Worm (Caenorhabditis elegans) whole organism, L2 larva: ENCODE data around the gene H03G16.7.

Experiments used
- C34F6.9 ChIP-seq: fragments of 150-350 bp; optimal IDR thresholded peaks from 2 replicates; lab custom pipeline; 2014; ENCODE audit warnings: missing biosample characterization, missing genetic modification characterization
- F13H6.1 ChIP-seq: sonication (generic microtip); optimal IDR thresholded peaks from 2 replicates; lab custom pipeline; 2016; ENCODE audit warnings: missing genetic modification characterization, missing compliant biosample characterization
- R02D3.7 ChIP-seq: fragments of 150-350 bp; optimal IDR thresholded peaks from 2 replicates; lab custom pipeline; 2014; ENCODE audit warnings: missing biosample characterization, missing genetic modification characterization
- Y55F3AM.14 ChIP-seq: fragments of 200-800 bp; sonication (Bioruptor generic); optimal IDR thresholded peaks from 2 replicates; lab custom pipeline; 2018; ENCODE audit warnings: mild to moderate bottlenecking, missing genetic modification characterization, missing compliant biosample characterization
- ZK546.5 ChIP-seq: sonication (generic microtip); optimal IDR thresholded peaks from 2 replicates; lab custom pipeline; 2017; ENCODE audit warnings: missing biosample characterization, missing genetic modification characterization
- alr-1 ChIP-seq: fragments of 150-350 bp; optimal IDR thresholded peaks from 2 replicates; lab custom pipeline; 2014; ENCODE audit warnings: missing biosample characterization, missing genetic modification characterization
- aly-2 ChIP-seq: fragments of 150-350 bp; optimal IDR thresholded peaks from 2 replicates; lab custom pipeline; 2014; ENCODE audit warnings: missing biosample characterization, missing genetic modification characterization
- ama-1 ChIP-seq: fragments of 150-350 bp; optimal IDR thresholded peaks from 2 replicates; lab custom pipeline; 2018; ENCODE audit warnings: inconsistent platforms
- blmp-1 ChIP-seq: sonication (generic microtip); optimal IDR thresholded peaks from 2 replicates; lab custom pipeline; 2017; ENCODE audit warnings: missing genetic modification characterization, mild to moderate bottlenecking, missing compliant biosample characterization, antibody characterized with exemption, moderate library complexity; ENCODE audit not compliant: insufficient read depth
- ceh-16 ChIP-seq: fragments of 150-350 bp; optimal IDR thresholded peaks from 2 replicates; lab custom pipeline; 2014; ENCODE audit warnings: missing biosample characterization, missing genetic modification characterization
- crh-2 ChIP-seq: sonication (generic microtip); optimal IDR thresholded peaks from 2 replicates; lab custom pipeline; 2017; ENCODE audit warnings: missing biosample characterization, missing genetic modification characterization
- dmd-4 ChIP-seq: sonication (generic microtip); optimal IDR thresholded peaks from 2 replicates; lab custom pipeline; 2017; ENCODE audit warnings: missing biosample characterization, missing genetic modification characterization
- egl-27 ChIP-seq: sonication (generic microtip); optimal IDR thresholded peaks from 3 replicates; lab custom pipeline; 2017; ENCODE audit warnings: missing biosample characterization, missing genetic modification reagents, missing genetic modification characterization
- elt-1 ChIP-seq: fragments of 150-350 bp; optimal IDR thresholded peaks from 2 replicates; lab custom pipeline; 2014; ENCODE audit warnings: missing biosample characterization, missing genetic modification characterization
- fos-1 ChIP-seq: fragments of 150-350 bp; optimal IDR thresholded peaks from 2 replicates; lab custom pipeline; 2014; ENCODE audit warnings: missing biosample characterization, missing genetic modification characterization
- gmeb-1 ChIP-seq: fragments of 150-350 bp; optimal IDR thresholded peaks from 2 replicates; lab custom pipeline; 2014; ENCODE audit warnings: missing biosample characterization, missing genetic modification characterization
- lin-11 ChIP-seq: fragments of 150-350 bp; sonication (generic microtip); optimal IDR thresholded peaks from 2 replicates; lab custom pipeline; 2014; ENCODE audit warnings: missing biosample characterization, missing genetic modification characterization, inconsistent platforms, mixed read lengths
- lin-39 ChIP-seq: fragments of 150-350 bp; optimal IDR thresholded peaks from 2 replicates; lab custom pipeline; 2014; ENCODE audit warnings: missing biosample characterization, missing genetic modification reagents, missing genetic modification characterization
- lsy-2 ChIP-seq, 2 experiments: fragments of 150-350 bp in 1 of 2; sonication (generic microtip) in 1 of 2; optimal IDR thresholded peaks; 2 replicates each; lab custom pipeline; 2014 to 2017; ENCODE audit warnings: missing biosample characterization in 2 of 2, missing genetic modification characterization in 2 of 2
- mab-5 ChIP-seq: fragments of 150-350 bp; optimal IDR thresholded peaks from 2 replicates; lab custom pipeline; 2014; ENCODE audit warnings: missing biosample characterization, missing genetic modification characterization
- mbf-1 ChIP-seq: sonication (generic microtip); optimal IDR thresholded peaks from 2 replicates; lab custom pipeline; 2017; ENCODE audit warnings: missing biosample characterization, missing genetic modification characterization
- nhr-10 ChIP-seq: sonication (generic microtip); optimal IDR thresholded peaks from 2 replicates; lab custom pipeline; 2017; ENCODE audit warnings: missing biosample characterization, missing genetic modification characterization
- nhr-12 ChIP-seq: fragments of 150-350 bp; optimal IDR thresholded peaks from 2 replicates; lab custom pipeline; 2014; ENCODE audit warnings: missing biosample characterization, missing genetic modification characterization
- nhr-129 ChIP-seq: fragments of 150-350 bp; optimal IDR thresholded peaks from 2 replicates; lab custom pipeline; 2014; ENCODE audit warnings: missing biosample characterization, missing genetic modification characterization
- nhr-23 ChIP-seq: fragments of 150-350 bp; optimal IDR thresholded peaks from 2 replicates; lab custom pipeline; 2014; ENCODE audit warnings: missing biosample characterization, missing genetic modification reagents, missing genetic modification characterization
- nhr-25 ChIP-seq: fragments of 150-350 bp; sonication (generic microtip); optimal IDR thresholded peaks from 3 replicates; lab custom pipeline; 2014; ENCODE audit warnings: missing biosample characterization, missing genetic modification characterization
- peb-1 ChIP-seq: fragments of 150-350 bp; optimal IDR thresholded peaks from 2 replicates; lab custom pipeline; 2014; ENCODE audit warnings: missing biosample characterization, missing genetic modification characterization
- sem-4 ChIP-seq: fragments of 150-350 bp; optimal IDR thresholded peaks from 2 replicates; lab custom pipeline; 2014; ENCODE audit warnings: missing biosample characterization, missing genetic modification reagents, missing genetic modification characterization
- sma-3 ChIP-seq: sonication (generic microtip); optimal IDR thresholded peaks from 2 replicates; lab custom pipeline; 2016; ENCODE audit warnings: missing genetic modification reagents, missing genetic modification characterization, missing compliant biosample characterization
- sma-9 ChIP-seq, 2 experiments: fragments of 150-350 bp in 1 of 2; sonication (generic microtip) in 1 of 2; optimal IDR thresholded peaks; 2 replicates each; lab custom pipeline; 2014 to 2016; ENCODE audit warnings: missing genetic modification characterization in 2 of 2, mild to moderate bottlenecking in 1 of 2, missing biosample characterization in 1 of 2, missing compliant biosample characterization in 1 of 2, missing genetic modification reagents in 1 of 2, moderate library complexity in 1 of 2
- unc-55 ChIP-seq: fragments of 150-350 bp; sonication (generic microtip); optimal IDR thresholded peaks from 3 replicates; lab custom pipeline; 2014; ENCODE audit warnings: missing biosample characterization, missing genetic modification reagents, missing genetic modification characterization
- unc-62 ChIP-seq: fragments of 150-350 bp; optimal IDR thresholded peaks from 2 replicates; lab custom pipeline; 2014; ENCODE audit warnings: missing biosample characterization, missing genetic modification reagents, missing genetic modification characterization
- zag-1 ChIP-seq: fragments of 150-350 bp; optimal IDR thresholded peaks from 2 replicates; lab custom pipeline; 2014; ENCODE audit warnings: missing biosample characterization, missing genetic modification characterization
- ztf-1 ChIP-seq: fragments of 200-800 bp; sonication (Bioruptor generic); conservative IDR thresholded peaks from 2 replicates; pipeline ENCODE4 v1.3.6; 2022; ENCODE audit warnings: missing genetic modification characterization, missing compliant biosample characterization
- ztf-11 ChIP-seq: sonication (generic microtip); optimal IDR thresholded peaks from 2 replicates; lab custom pipeline; 2017; ENCODE audit warnings: missing biosample characterization, missing genetic modification characterization
- ztf-4 ChIP-seq: fragments of 150-350 bp; optimal IDR thresholded peaks from 2 replicates; lab custom pipeline; 2014; ENCODE audit warnings: missing biosample characterization, missing genetic modification characterization

H03G16.7 gene

ce11 chrX:15039696-15040212, 16.1 kb downstream of the H03G16.7 start:
- peak; percentile 6 for TF ChIP-seq sma-9 (GFP tag; optimal IDR thresholded peaks at IDR 0.05; lab: Kevin White, UChicago)
- TF ChIP-seq sma-9 (tag; optimal IDR thresholded peaks at IDR 0.05; lab: Kevin White, UChicago), result no peak
- no peak for TF ChIP-seq alr-1 (tag; lab: Kevin White, UChicago)
- no peak for TF ChIP-seq egl-27
- TF ChIP-seq peb-1 (tag; lab: Kevin White, UChicago), result no peak

ce11 chrX:15039029-15039695, 16.7 kb downstream of the H03G16.7 start:
- TF ChIP-seq nhr-12 (tag; lab: Kevin White, UChicago) (no peak), nhr-129 (tag; lab: Kevin White, UChicago) (peak; percentile 51), lin-11 (tag; lab: Kevin White, UChicago) (no peak), fos-1 (no peak), ZK546.5 (tag; lab: Kevin White, UChicago) (no peak), sma-3 (GFP tag; lab: Kevin White, UChicago) (no peak), mab-5 (tag; lab: Kevin White, UChicago) (no peak), sma-9 (GFP tag; optimal IDR thresholded peaks at IDR 0.05; lab: Kevin White, UChicago) (peak; percentile 53), sma-9 (tag; optimal IDR thresholded peaks at IDR 0.05; lab: Kevin White, UChicago) (no peak), R02D3.7 (tag; lab: Kevin White, UChicago) (no peak), crh-2 (tag; lab: Kevin White, UChicago) (no peak), alr-1 (tag; lab: Kevin White, UChicago) (no peak), zag-1 (no peak), ztf-11 (tag; lab: Kevin White, UChicago) (no peak), egl-27 (no peak), ztf-1 (no peak), lsy-2 (tag; optimal IDR thresholded peaks at IDR 0.05; lab: Kevin White, UChicago) (peak in 1 of 2 experiments; percentile 34), F13H6.1 (no peak), C34F6.9 (tag; lab: Kevin White, UChicago) (peak; percentile 25)

- TF ChIP-seq nhr-129 (tag; lab: Kevin White, UChicago) (no peak), nhr-25 (peak; percentile 30), lsy-2 (tag; optimal IDR thresholded peaks at IDR 0.05; lab: Kevin White, UChicago) (peak in 1 of 2 experiments; percentile 6), ztf-4 (tag; lab: Kevin White, UChicago) (peak; percentile 16)
- TF ChIP-seq, all 48 proteins: peak for 3
These were observed 19.5 kb downstream of the H03G16.7 start for ce11 chrX:15036287-15036686.

- TF ChIP-seq mbf-1 (no peak), F13H6.1 (no peak), nhr-12 (tag; lab: Kevin White, UChicago) (no peak), sma-9 (GFP tag; optimal IDR thresholded peaks at IDR 0.05; lab: Kevin White, UChicago) (no peak), sma-9 (tag; optimal IDR thresholded peaks at IDR 0.05; lab: Kevin White, UChicago) (no peak), ztf-4 (tag; lab: Kevin White, UChicago) (no peak), nhr-25 (no peak), lin-39 (tag; lab: Kevin White, UChicago) (no peak), unc-55 (GFP tag; lab: Kevin White, UChicago) (no peak), nhr-23 (tag; lab: Kevin White, UChicago) (no peak), elt-1 (tag; lab: Kevin White, UChicago) (no peak), lsy-2 (tag; optimal IDR thresholded peaks at IDR 0.05; lab: Kevin White, UChicago) (no peak), nhr-10 (tag; lab: Kevin White, UChicago) (no peak), R02D3.7 (tag; lab: Kevin White, UChicago) (no peak), sem-4 (no peak), gmeb-1 (tag; lab: Kevin White, UChicago) (no peak), dmd-4 (tag; lab: Kevin White, UChicago) (no peak), mab-5 (tag; lab: Kevin White, UChicago) (no peak)
These were observed 20.1 kb downstream of the H03G16.7 start for ce11 chrX:15035748-15036147.

ce11 chrX:15034787-15035186, 21.0 kb downstream of the H03G16.7 start, which contains the start of gene dsc-1:
dsc-1 (minus strand) TSS chrX:15034832.
- no peak for TF ChIP-seq egl-27
- no peak for TF ChIP-seq ama-1 (lab: Kevin White, UChicago)
- TF ChIP-seq Y55F3AM.14 (GFP tag; lab: Kevin White, UChicago), result no peak
- TF ChIP-seq unc-62 (GFP tag; lab: Kevin White, UChicago), result no peak
- no peak for TF ChIP-seq ZK546.5 (tag; lab: Kevin White, UChicago)
- no peak for TF ChIP-seq ceh-16 (tag; lab: Kevin White, UChicago)
- TF ChIP-seq nhr-12 (tag; lab: Kevin White, UChicago), result no peak
- TF ChIP-seq blmp-1 (tag; lab: Kevin White, UChicago), result no peak
- TF ChIP-seq R02D3.7 (tag; lab: Kevin White, UChicago), result no peak
- TF ChIP-seq aly-2 (tag; lab: Kevin White, UChicago), result no peak
- TF ChIP-seq lsy-2 (tag; optimal IDR thresholded peaks at IDR 0.05; lab: Kevin White, UChicago), result no peak
- no peak for TF ChIP-seq ztf-11 (tag; lab: Kevin White, UChicago)
